Fruit fly (Drosophila melanogaster) whole organism, pupa: ENCODE data around the gene L2HGDH.

Experiments used
- CG10348 ChIP-seq: fragments of 200-800 bp; sonication (Bioruptor generic); IDR thresholded peaks from 2 replicates; pipeline ENCODE4 v1.3.6; 2022; ENCODE audit warnings: missing biosample characterization, missing genetic modification characterization
- CG12605 ChIP-seq: fragments of 200-800 bp; sonication (Bioruptor generic); IDR thresholded peaks from 2 replicates; pipeline ENCODE4 v1.3.6; 2022; ENCODE audit warnings: missing biosample characterization, missing genetic modification characterization
- CG13204 ChIP-seq: fragments of 200-800 bp; sonication (Bioruptor generic); optimal IDR thresholded peaks from 2 replicates; lab custom pipeline; 2018; ENCODE audit warnings: missing biosample characterization, mild to moderate bottlenecking, missing genetic modification characterization, moderate library complexity
- CG14655 ChIP-seq: fragments of 200-800 bp; sonication (Bioruptor generic); optimal IDR thresholded peaks from 3 replicates; lab custom pipeline; 2017; ENCODE audit warnings: mild to moderate bottlenecking, missing biosample characterization, missing genetic modification reagents, missing genetic modification characterization
- CG15710 ChIP-seq: fragments of 200-800 bp; sonication (Bioruptor generic); optimal IDR thresholded peaks from 2 replicates; lab custom pipeline; 2018; ENCODE audit warnings: missing biosample characterization, mild to moderate bottlenecking, missing genetic modification characterization, moderate library complexity
- CG17806 ChIP-seq: fragments of 200-800 bp; sonication (Bioruptor generic); optimal IDR thresholded peaks from 2 replicates; lab custom pipeline; 2018; ENCODE audit warnings: missing biosample characterization, mild to moderate bottlenecking, missing genetic modification characterization, moderate library complexity
- CG32121 ChIP-seq: fragments of 200-800 bp; sonication (Bioruptor generic); IDR thresholded peaks from 2 replicates; pipeline ENCODE4 v1.3.6; 2022; ENCODE audit warnings: missing biosample characterization, missing genetic modification characterization
- CG34367 ChIP-seq: fragments of 200-800 bp; sonication (Bioruptor generic); optimal IDR thresholded peaks from 2 replicates; lab custom pipeline; 2018; ENCODE audit warnings: missing biosample characterization, mild to moderate bottlenecking, missing genetic modification characterization
- CG4496 ChIP-seq: fragments of 200-800 bp; sonication (Bioruptor generic); IDR thresholded peaks from 3 replicates; pipeline ENCODE4 v1.3.6; 2022; ENCODE audit warnings: missing biosample characterization, missing genetic modification characterization
- CG8159 ChIP-seq: fragments of 200-800 bp; sonication (Bioruptor generic); optimal IDR thresholded peaks from 3 replicates; lab custom pipeline; 2018; ENCODE audit warnings: missing biosample characterization, mild to moderate bottlenecking, missing genetic modification characterization, moderate library complexity
- CG8301 ChIP-seq: fragments of 200-800 bp; sonication (Bioruptor generic); optimal IDR thresholded peaks from 2 replicates; lab custom pipeline; 2018; ENCODE audit warnings: missing biosample characterization, mild to moderate bottlenecking, missing genetic modification characterization
- CG9948 ChIP-seq: fragments of 200-800 bp; sonication (Bioruptor generic); optimal IDR thresholded peaks from 2 replicates; lab custom pipeline; 2018; ENCODE audit warnings: missing biosample characterization, mild to moderate bottlenecking, missing genetic modification characterization, moderate library complexity
- D1 ChIP-seq: fragments of 200-800 bp; sonication (Bioruptor generic); optimal IDR thresholded peaks from 2 replicates; lab custom pipeline; 2018; ENCODE audit warnings: missing biosample characterization, mild to moderate bottlenecking, missing genetic modification characterization, moderate library complexity
- EcR ChIP-seq: fragments of 200-800 bp; sonication (Bioruptor generic); optimal IDR thresholded peaks from 3 replicates; lab custom pipeline; 2019; ENCODE audit warnings: missing biosample characterization, missing genetic modification characterization, mild to moderate bottlenecking, moderate library complexity, missing genetic modification reagents
- Ets98B ChIP-seq: fragments of 200-800 bp; sonication (Bioruptor generic); IDR thresholded peaks from 2 replicates; pipeline ENCODE4 v1.3.6; 2022; ENCODE audit warnings: missing biosample characterization, missing genetic modification characterization
- Pif1A ChIP-seq: fragments of 200-800 bp; sonication (Bioruptor generic); optimal IDR thresholded peaks from 3 replicates; lab custom pipeline; 2016; ENCODE audit warnings: missing biosample characterization, missing genetic modification characterization
- Pif1B ChIP-seq: fragments of 200-800 bp; sonication (Bioruptor generic); optimal IDR thresholded peaks from 3 replicates; lab custom pipeline; 2016; ENCODE audit warnings: missing biosample characterization, missing genetic modification characterization
- Snoo ChIP-seq: fragments of 200-800 bp; sonication (Bioruptor generic); optimal IDR thresholded peaks from 3 replicates; lab custom pipeline; 2017; ENCODE audit warnings: missing biosample characterization, mild to moderate bottlenecking, missing genetic modification characterization, inconsistent platforms
- fd96Ca ChIP-seq: fragments of 200-800 bp; sonication (Bioruptor generic); IDR thresholded peaks from 3 replicates; pipeline ENCODE4 v1.3.6; 2022; ENCODE audit warnings: missing biosample characterization, missing genetic modification characterization
- gl ChIP-seq: fragments of 200-800 bp; sonication (Bioruptor generic); optimal IDR thresholded peaks from 2 replicates; lab custom pipeline; 2018; ENCODE audit warnings: missing biosample characterization, mild to moderate bottlenecking, missing genetic modification characterization
- rn ChIP-seq: fragments of 200-800 bp; sonication (Bioruptor generic); IDR thresholded peaks from 2 replicates; pipeline ENCODE4 v1.3.6; 2022; ENCODE audit warnings: missing biosample characterization, missing genetic modification characterization

The L2HGDH gene

dm6 chr2L:18990133-18990532 lies 15.9 kb upstream of the L2HGDH start, which contains the start of gene CG15170:
Gene CG15170, minus strand, starts transcription at chr2L:18990233.
- no peak for TF ChIP-seq CG34367
- TF ChIP-seq gl: no peak
- TF ChIP-seq CG17806 (tag; lab: Kevin White, UChicago): no peak
- no peak for TF ChIP-seq CG12605 (GFP tag; lab: Robert Waterston, UW)
- TF ChIP-seq CG4496 (GFP tag; lab: Robert Waterston, UW): no peak
- TF ChIP-seq CG32121: no peak
- TF ChIP-seq fd96Ca (GFP tag; lab: Robert Waterston, UW): no peak
- no peak for TF ChIP-seq rn (GFP tag; lab: Robert Waterston, UW)
- no peak for TF ChIP-seq CG9948 (tag; lab: Kevin White, UChicago)
- TF ChIP-seq CG10348 (GFP tag; lab: Robert Waterston, UW): no peak
- no peak for TF ChIP-seq CG15710 (tag; lab: Kevin White, UChicago)
- TF ChIP-seq Snoo: no peak
- TF ChIP-seq, all 21 proteins: peak for 0

DNA sequence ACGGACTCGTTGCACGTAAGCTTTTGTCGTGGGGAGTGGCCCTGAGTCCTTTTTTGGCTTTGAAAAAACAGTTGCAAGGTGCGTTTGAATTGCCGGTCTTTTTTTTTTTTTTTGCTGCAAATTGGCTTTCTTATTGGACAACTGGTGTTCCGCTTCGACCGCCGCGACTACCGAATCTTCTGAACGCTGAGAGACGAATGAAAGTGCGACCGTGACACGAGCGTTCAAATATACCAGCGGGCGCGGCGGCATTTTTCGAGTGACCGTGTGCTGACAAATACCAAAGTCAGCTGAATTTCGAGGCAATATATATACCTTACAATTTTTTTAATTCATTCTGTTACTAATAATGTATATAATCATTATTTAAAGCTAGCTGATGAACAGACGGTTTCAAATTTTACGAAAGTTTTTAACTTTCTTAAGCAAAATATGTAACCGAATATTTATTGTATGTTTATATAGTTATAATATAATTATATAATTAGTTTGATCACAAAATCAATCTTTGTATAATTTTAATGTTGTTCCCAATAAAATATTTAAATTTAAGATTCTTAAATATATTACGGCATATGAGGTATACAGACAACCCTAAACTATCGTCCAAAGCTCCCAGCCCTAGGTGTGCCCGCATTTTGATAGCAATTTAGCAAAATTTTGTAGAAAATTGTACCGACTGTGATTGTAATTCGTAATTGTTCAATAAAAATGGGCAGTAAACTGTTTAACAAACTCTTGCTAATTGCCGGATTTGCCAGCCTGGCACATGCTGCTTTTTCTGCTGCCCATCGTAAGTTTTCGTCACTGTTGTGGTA lies 13.0 kb upstream of the L2HGDH start, which contains the start of the genes Swip-1 and EMC5:
TSS of gene Swip-1 (minus strand) at position 203 of the 818 bp plus-strand sequence.
TSS of gene EMC5 (plus strand) at position 630 of the 818 bp plus-strand sequence.
- no peak for TF ChIP-seq CG13204 (GFP tag; lab: Kevin White, UChicago)
- TF ChIP-seq Snoo: no peak
- peak; percentile 38; the same call in 1 of the 2 replicates for TF ChIP-seq Ets98B
- TF ChIP-seq gl: no peak
- TF ChIP-seq CG34367: peak; percentile 31
- peak; percentile 23 for TF ChIP-seq Pif1A (GFP tag; lab: Kevin White, UChicago)
- no peak for TF ChIP-seq CG10348 (GFP tag; lab: Robert Waterston, UW)
- TF ChIP-seq CG14655 (GFP tag; lab: Kevin White, UChicago): peak; percentile 50
- TF ChIP-seq fd96Ca (GFP tag; lab: Robert Waterston, UW): 0 out of 3 replicates have a peak, but pooled peaks have one; percentile 36
- no peak for TF ChIP-seq EcR (GFP tag; lab: Kevin White, UChicago)
- TF ChIP-seq CG17806 (tag; lab: Kevin White, UChicago): peak; percentile 32
- no peak for TF ChIP-seq CG8301 (tag; lab: Kevin White, UChicago)
- peak; percentile 2 for TF ChIP-seq Pif1B (GFP tag; lab: Kevin White, UChicago)
- TF ChIP-seq CG8159 (tag; lab: Kevin White, UChicago): peak; percentile 68
- no peak for TF ChIP-seq CG12605 (GFP tag; lab: Robert Waterston, UW)
- 0 out of 2 replicates have a peak, but pooled peaks have one; percentile 9 for TF ChIP-seq rn (GFP tag; lab: Robert Waterston, UW)
- TF ChIP-seq CG32121: no peak; the same call in 1 of the 2 replicates
- TF ChIP-seq D1: peak; percentile 16
- TF ChIP-seq CG9948 (tag; lab: Kevin White, UChicago): peak; percentile 31
- TF ChIP-seq CG4496 (GFP tag; lab: Robert Waterston, UW): peak; percentile 39; the same call in 1 of the 3 replicates
- peak; percentile 61 for TF ChIP-seq CG15710 (tag; lab: Kevin White, UChicago)

dm6 chr2L:18986125-18986498 lies 11.9 kb upstream of the L2HGDH start:
- TF ChIP-seq CG9948 (tag; lab: Kevin White, UChicago) (no peak), gl (no peak), Pif1B (GFP tag; lab: Kevin White, UChicago) (no peak), CG13204 (GFP tag; lab: Kevin White, UChicago) (no peak), CG14655 (GFP tag; lab: Kevin White, UChicago) (no peak), CG10348 (GFP tag; lab: Robert Waterston, UW) (no peak), Ets98B (no peak), rn (GFP tag; lab: Robert Waterston, UW) (no peak), CG15710 (tag; lab: Kevin White, UChicago) (no peak), CG4496 (GFP tag; lab: Robert Waterston, UW) (no peak), CG12605 (GFP tag; lab: Robert Waterston, UW) (no peak)

DNA sequence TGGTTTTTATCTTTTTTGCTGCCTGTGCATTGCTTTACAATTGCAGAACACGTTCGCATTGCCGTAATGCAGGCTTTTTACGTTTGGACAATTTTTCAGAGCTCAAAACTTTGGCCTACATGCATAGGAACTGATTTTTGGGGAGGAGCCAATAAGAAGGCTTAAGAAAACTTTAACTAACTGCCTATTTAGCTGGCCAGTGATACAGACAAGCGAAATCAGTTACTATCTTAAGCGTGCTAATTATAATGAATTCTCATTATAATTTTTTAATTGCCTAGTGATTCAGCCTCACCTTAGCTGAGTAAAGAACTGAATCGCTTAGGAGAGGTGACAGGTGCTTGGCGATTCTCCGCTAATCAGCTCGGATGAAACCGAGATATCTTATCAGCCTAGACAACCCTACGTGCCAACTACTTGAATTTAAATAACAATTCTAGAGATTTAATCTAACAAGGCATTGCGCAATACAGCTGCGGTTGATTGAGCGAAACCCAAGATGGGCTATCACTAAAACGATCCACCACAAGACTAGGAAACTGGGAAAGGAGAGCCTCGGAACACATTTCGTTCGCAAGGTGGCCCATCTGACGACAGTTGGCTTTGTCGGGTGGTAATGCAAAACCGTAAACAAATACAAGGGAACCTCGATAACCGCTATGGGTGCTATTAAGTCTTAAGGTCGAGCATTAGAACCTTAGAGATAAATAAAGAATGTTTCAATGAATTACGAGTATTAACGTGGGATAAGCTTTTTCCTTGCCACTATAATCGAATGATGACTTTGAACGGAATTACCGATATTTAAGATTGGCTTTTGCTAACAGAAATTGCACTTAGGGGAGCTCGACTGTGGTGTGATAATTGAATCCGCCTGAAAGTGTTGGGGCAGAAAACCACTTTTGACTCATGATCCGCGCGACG lies 11.2 kb upstream of the L2HGDH start:
- TF ChIP-seq CG34367 (no peak), EcR (GFP tag; lab: Kevin White, UChicago) (no peak), CG8301 (tag; lab: Kevin White, UChicago) (peak; percentile 9), CG17806 (tag; lab: Kevin White, UChicago) (no peak), CG13204 (GFP tag; lab: Kevin White, UChicago) (no peak), Pif1B (GFP tag; lab: Kevin White, UChicago) (no peak), Ets98B (no peak), Snoo (no peak), rn (GFP tag; lab: Robert Waterston, UW) (no peak), CG4496 (GFP tag; lab: Robert Waterston, UW) (no peak), CG15710 (tag; lab: Kevin White, UChicago) (peak; percentile 12), Pif1A (GFP tag; lab: Kevin White, UChicago) (peak; percentile 6), CG8159 (tag; lab: Kevin White, UChicago) (peak; percentile 9), CG14655 (GFP tag; lab: Kevin White, UChicago) (peak; percentile 36)

dm6 chr2L:18984158-18984557 lies 9.9 kb upstream of the L2HGDH start:
- TF ChIP-seq EcR (GFP tag; lab: Kevin White, UChicago) (no peak), Ets98B (no peak), Snoo (no peak), CG34367 (no peak), D1 (no peak), gl (no peak), CG9948 (tag; lab: Kevin White, UChicago) (no peak), fd96Ca (GFP tag; lab: Robert Waterston, UW) (no peak), CG4496 (GFP tag; lab: Robert Waterston, UW) (no peak), CG8301 (tag; lab: Kevin White, UChicago) (no peak), CG14655 (GFP tag; lab: Kevin White, UChicago) (no peak), CG17806 (tag; lab: Kevin White, UChicago) (no peak)
